Worm (Caenorhabditis elegans) whole organism, L2 larva: ENCODE data around the gene Y4C6B.3.
A peak's percentile ranks its signal among the peaks of the same experiment; 100 is the strongest.

Source experiments
- F13H6.1 ChIP-seq: sonication (generic microtip); optimal IDR thresholded peaks from 2 replicates; lab custom pipeline; 2016; ENCODE audit warnings: missing genetic modification characterization, missing compliant biosample characterization
- alr-1 ChIP-seq: fragments of 150-350 bp; optimal IDR thresholded peaks from 2 replicates; lab custom pipeline; 2014; ENCODE audit warnings: missing biosample characterization, missing genetic modification characterization
- blmp-1 ChIP-seq: sonication (generic microtip); optimal IDR thresholded peaks from 2 replicates; lab custom pipeline; 2017; ENCODE audit warnings: missing genetic modification characterization, mild to moderate bottlenecking, missing compliant biosample characterization, antibody characterized with exemption, moderate library complexity; ENCODE audit not compliant: insufficient read depth
- ceh-16 ChIP-seq: fragments of 150-350 bp; optimal IDR thresholded peaks from 2 replicates; lab custom pipeline; 2014; ENCODE audit warnings: missing biosample characterization, missing genetic modification characterization
- egl-27 ChIP-seq: sonication (generic microtip); optimal IDR thresholded peaks from 3 replicates; lab custom pipeline; 2017; ENCODE audit warnings: missing biosample characterization, missing genetic modification reagents, missing genetic modification characterization
- elt-1 ChIP-seq: fragments of 150-350 bp; optimal IDR thresholded peaks from 2 replicates; lab custom pipeline; 2014; ENCODE audit warnings: missing biosample characterization, missing genetic modification characterization
- elt-3 ChIP-seq: sonication (generic microtip); optimal IDR thresholded peaks from 2 replicates; lab custom pipeline; 2017; ENCODE audit warnings: missing biosample characterization, missing genetic modification characterization
- fos-1 ChIP-seq: fragments of 150-350 bp; optimal IDR thresholded peaks from 2 replicates; lab custom pipeline; 2014; ENCODE audit warnings: missing biosample characterization, missing genetic modification characterization
- lin-13 ChIP-seq: fragments of 150-350 bp; optimal IDR thresholded peaks from 2 replicates; lab custom pipeline; 2014; ENCODE audit warnings: missing biosample characterization, missing genetic modification reagents, missing genetic modification characterization
- mab-5 ChIP-seq: fragments of 150-350 bp; optimal IDR thresholded peaks from 2 replicates; lab custom pipeline; 2014; ENCODE audit warnings: missing biosample characterization, missing genetic modification characterization
- nhr-129 ChIP-seq: fragments of 150-350 bp; optimal IDR thresholded peaks from 2 replicates; lab custom pipeline; 2014; ENCODE audit warnings: missing biosample characterization, missing genetic modification characterization
- nhr-21 ChIP-seq: fragments of 150-350 bp; optimal IDR thresholded peaks from 2 replicates; lab custom pipeline; 2014; ENCODE audit warnings: missing biosample characterization, missing genetic modification characterization
- nhr-237 ChIP-seq: fragments of 150-350 bp; optimal IDR thresholded peaks from 2 replicates; lab custom pipeline; 2014; ENCODE audit warnings: missing biosample characterization, missing genetic modification characterization
- nhr-25 ChIP-seq: fragments of 150-350 bp; sonication (generic microtip); optimal IDR thresholded peaks from 3 replicates; lab custom pipeline; 2014; ENCODE audit warnings: missing biosample characterization, missing genetic modification characterization
- sem-4 ChIP-seq: fragments of 150-350 bp; optimal IDR thresholded peaks from 2 replicates; lab custom pipeline; 2014; ENCODE audit warnings: missing biosample characterization, missing genetic modification reagents, missing genetic modification characterization
- skn-1 ChIP-seq: sonication (generic microtip); optimal IDR thresholded peaks from 2 replicates; lab custom pipeline; 2017; ENCODE audit warnings: missing biosample characterization, missing genetic modification characterization
- sma-3 ChIP-seq: sonication (generic microtip); optimal IDR thresholded peaks from 2 replicates; lab custom pipeline; 2016; ENCODE audit warnings: missing genetic modification reagents, missing genetic modification characterization, missing compliant biosample characterization
- sma-9 ChIP-seq, 2 experiments: fragments of 150-350 bp in 1 of 2; sonication (generic microtip) in 1 of 2; optimal IDR thresholded peaks; 2 replicates each; lab custom pipeline; 2014 to 2016; ENCODE audit warnings: missing genetic modification characterization in 2 of 2, mild to moderate bottlenecking in 1 of 2, missing biosample characterization in 1 of 2, missing compliant biosample characterization in 1 of 2, missing genetic modification reagents in 1 of 2, moderate library complexity in 1 of 2
- unc-39 ChIP-seq: fragments of 150-350 bp; optimal IDR thresholded peaks from 2 replicates; lab custom pipeline; 2014; ENCODE audit warnings: missing biosample characterization, missing genetic modification characterization
- zag-1 ChIP-seq: fragments of 150-350 bp; optimal IDR thresholded peaks from 2 replicates; lab custom pipeline; 2014; ENCODE audit warnings: missing biosample characterization, missing genetic modification characterization

Gene Y4C6B.3

ce11 chrIV:5377062-5377461 is 44.8 kb downstream of the Y4C6B.3 start, which contains the start of gene elo-5:
Gene elo-5 (minus strand): TSS chrIV:5377117.
- TF ChIP-seq elt-1 (tag; lab: Kevin White, UChicago) (no peak), fos-1 (tag; lab: Kevin White, UChicago) (peak; percentile 76)

ce11 chrIV:5380140-5380539 is 47.9 kb downstream of the Y4C6B.3 start:
- peak; percentile 51 for TF ChIP-seq fos-1 (tag; lab: Kevin White, UChicago)
- no peak for TF ChIP-seq nhr-237 (tag; lab: Kevin White, UChicago)
- TF ChIP-seq unc-39 (tag; lab: Kevin White, UChicago): no peak
- TF ChIP-seq alr-1 (tag; lab: Kevin White, UChicago): no peak

- no peak for TF ChIP-seq sma-9 (GFP tag; optimal IDR thresholded peaks at IDR 0.05; lab: Kevin White, UChicago)
- no peak for TF ChIP-seq sma-9 (tag; optimal IDR thresholded peaks at IDR 0.05; lab: Kevin White, UChicago)
- no peak for TF ChIP-seq blmp-1 (tag; lab: Kevin White, UChicago)
- no peak for TF ChIP-seq nhr-129
- no peak for TF ChIP-seq elt-3 (tag; lab: Kevin White, UChicago)
- TF ChIP-seq, all 48 proteins: peak for 0
These were observed 49.1 kb downstream of the Y4C6B.3 start, which contains the start of gene F41H10.2 for ce11 chrIV:5381334-5381733. Gene F41H10.2 (plus strand): TSS chrIV:5381634.

ce11 chrIV:5382609-5383008 is 50.3 kb downstream of the Y4C6B.3 start, which contains the start of gene F41H10.1:
Gene F41H10.1 (plus strand): TSS chrIV:5382909.
- TF ChIP-seq lin-13 (GFP tag; lab: Kevin White, UChicago) (no peak), ceh-16 (tag; lab: Kevin White, UChicago) (no peak), blmp-1 (tag; lab: Kevin White, UChicago) (no peak), egl-27 (tag; lab: Kevin White, UChicago) (no peak), zag-1 (no peak), fos-1 (tag; lab: Kevin White, UChicago) (no peak), F13H6.1 (no peak), sma-3 (GFP tag; lab: Kevin White, UChicago) (no peak), skn-1 (tag; lab: Kevin White, UChicago) (no peak)

ce11 chrIV:5385020-5385419 is 52.7 kb downstream of the Y4C6B.3 start, which contains the start of gene F41H10.12:
Gene F41H10.12 (plus strand): TSS chrIV:5385320.
- TF ChIP-seq nhr-25 (tag; lab: Kevin White, UChicago) (no peak), mab-5 (tag; lab: Kevin White, UChicago) (no peak), sem-4 (tag; lab: Kevin White, UChicago) (no peak), nhr-129 (no peak), nhr-21 (tag; lab: Kevin White, UChicago) (no peak), lin-13 (GFP tag; lab: Kevin White, UChicago) (no peak)
